Worm (Caenorhabditis elegans) whole organism, early embryonic: ENCODE results near the gene grl-7.

Experiments
- F13C5.2 ChIP-seq: sonication (generic microtip); optimal IDR thresholded peaks from 2 replicates; lab custom pipeline; 2017; ENCODE audit warnings: mild to moderate bottlenecking, missing genetic modification characterization, inconsistent platforms, missing compliant biosample characterization
- aly-1 ChIP-seq: sonication (generic microtip); optimal IDR thresholded peaks from 2 replicates; lab custom pipeline; 2016; ENCODE audit warnings: missing genetic modification characterization, missing compliant biosample characterization
- ama-1 ChIP-seq: fragments of 150-350 bp; optimal IDR thresholded peaks from 2 replicates; lab custom pipeline; 2014
- ceh-13 ChIP-seq: fragments of 200-800 bp; sonication (Bioruptor generic); optimal IDR thresholded peaks from 2 replicates; lab custom pipeline; 2018; ENCODE audit warnings: mild to moderate bottlenecking, missing genetic modification characterization, missing compliant biosample characterization
- ceh-36 ChIP-seq: sonication (generic microtip); optimal IDR thresholded peaks from 2 replicates; lab custom pipeline; 2016; ENCODE audit warnings: missing genetic modification characterization, inconsistent platforms, missing compliant biosample characterization
- flt-1 ChIP-seq: fragments of 200-800 bp; sonication (Bioruptor generic); IDR thresholded peaks from 2 replicates; pipeline ENCODE4 v1.3.6; 2022; ENCODE audit warnings: missing genetic modification characterization, missing compliant biosample characterization
- hmbx-1 ChIP-seq: sonication (generic microtip); optimal IDR thresholded peaks from 2 replicates; lab custom pipeline; 2016; ENCODE audit warnings: mild to moderate bottlenecking, missing genetic modification characterization, missing compliant biosample characterization
- hnd-1 ChIP-seq: sonication (generic microtip); optimal IDR thresholded peaks from 2 replicates; lab custom pipeline; 2016; ENCODE audit warnings: missing genetic modification characterization, missing compliant biosample characterization
- pes-1 ChIP-seq: fragments of 200-800 bp; sonication (Bioruptor generic); IDR thresholded peaks from 2 replicates; pipeline ENCODE4 v1.3.6; 2022; ENCODE audit warnings: missing genetic modification reagents, missing genetic modification characterization, missing compliant biosample characterization
- scrt-1 ChIP-seq: fragments of 200-800 bp; sonication (Bioruptor generic); IDR thresholded peaks from 2 replicates; pipeline ENCODE4 v1.3.6; 2022; ENCODE audit warnings: missing genetic modification characterization, missing compliant biosample characterization

DNA sequence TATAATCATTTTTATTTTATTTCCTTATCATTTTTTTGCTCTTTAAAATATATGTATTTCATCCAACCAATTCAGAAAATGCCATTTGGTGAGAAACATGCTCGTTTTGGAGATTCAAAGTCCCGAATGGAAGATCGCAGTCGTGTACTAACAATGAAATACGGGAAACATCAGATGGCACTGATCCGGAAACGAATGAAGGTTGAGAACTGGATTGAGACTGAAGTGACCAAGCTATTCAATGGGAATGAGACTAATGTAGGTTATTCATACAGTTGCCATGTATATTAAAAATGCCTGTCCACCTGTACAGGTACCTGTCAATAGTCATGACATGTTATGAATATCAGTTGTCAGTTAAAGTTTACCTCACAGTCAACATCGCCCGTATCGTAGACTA lies 36.2 kb upstream of the grl-7 start, which contains the start of gene F55C10.5:
- TF ChIP-seq flt-1 (no peak), ceh-36 (tag; lab: Kevin White, UChicago) (no peak), hnd-1 (tag; lab: Kevin White, UChicago) (no peak), ama-1 (no peak), pes-1 (GFP tag; lab: Robert Waterston, UW) (no peak), aly-1 (tag; lab: Kevin White, UChicago) (no peak), hmbx-1 (tag; lab: Kevin White, UChicago) (no peak), scrt-1 (GFP tag; lab: Robert Waterston, UW) (no peak), ceh-13 (no peak), F13C5.2 (tag; lab: Kevin White, UChicago) (no peak)
